Worm (Caenorhabditis elegans) whole organism, L3 larva: ENCODE data around the gene tap-1.

Experiments used
- R02D3.7 ChIP-seq: fragments of 150-350 bp; optimal IDR thresholded peaks from 2 replicates; lab custom pipeline; 2014; ENCODE audit warnings: missing biosample characterization, missing genetic modification characterization
- ZK546.5 ChIP-seq: sonication (generic microtip); optimal IDR thresholded peaks from 2 replicates; lab custom pipeline; 2017; ENCODE audit warnings: missing biosample characterization, missing genetic modification characterization
- aly-2 ChIP-seq: fragments of 150-350 bp; optimal IDR thresholded peaks from 2 replicates; lab custom pipeline; 2014; ENCODE audit warnings: missing biosample characterization, missing genetic modification characterization
- ama-1 ChIP-seq: fragments of 150-350 bp; optimal IDR thresholded peaks from 2 replicates; lab custom pipeline; 2018
- ceh-16 ChIP-seq: sonication (generic microtip); optimal IDR thresholded peaks from 2 replicates; lab custom pipeline; 2017; ENCODE audit warnings: missing biosample characterization, missing genetic modification characterization
- ceh-28 ChIP-seq: fragments of 150-350 bp; optimal IDR thresholded peaks from 2 replicates; lab custom pipeline; 2014; ENCODE audit warnings: missing biosample characterization, missing genetic modification reagents, missing genetic modification characterization
- ceh-82 ChIP-seq: fragments of 150-350 bp; optimal IDR thresholded peaks from 2 replicates; lab custom pipeline; 2014; ENCODE audit warnings: missing biosample characterization, missing genetic modification characterization
- ceh-9 ChIP-seq: sonication (generic microtip); optimal IDR thresholded peaks from 2 replicates; lab custom pipeline; 2018; ENCODE audit warnings: missing biosample characterization, missing genetic modification characterization
- daf-12 ChIP-seq: fragments of 150-350 bp; optimal IDR thresholded peaks from 2 replicates; lab custom pipeline; 2014; ENCODE audit warnings: missing biosample characterization, missing genetic modification reagents, missing genetic modification characterization
- egl-27 ChIP-seq: sonication (generic microtip); optimal IDR thresholded peaks from 4 replicates; lab custom pipeline; 2017; ENCODE audit warnings: missing biosample characterization, missing genetic modification reagents, missing genetic modification characterization
- egl-5 ChIP-seq: fragments of 150-350 bp; optimal IDR thresholded peaks from 2 replicates; lab custom pipeline; 2017; ENCODE audit warnings: missing biosample characterization, missing genetic modification reagents, missing genetic modification characterization, inconsistent platforms
- elt-1 ChIP-seq: fragments of 150-350 bp; optimal IDR thresholded peaks from 2 replicates; lab custom pipeline; 2014; ENCODE audit warnings: missing biosample characterization, missing genetic modification characterization
- elt-2 ChIP-seq: sonication (generic microtip); optimal IDR thresholded peaks from 2 replicates; lab custom pipeline; 2016; ENCODE audit warnings: missing genetic modification reagents, mild to moderate bottlenecking, missing genetic modification characterization, missing compliant biosample characterization
- elt-3 ChIP-seq, 3 experiments: fragments of 150-350 bp in 1 of 3; sonication (generic microtip) in 2 of 3; optimal IDR thresholded peaks; 2 replicates in 2 of 3; 4 replicates in 1 of 3; lab custom pipeline; 2014 to 2017; ENCODE audit warnings: missing biosample characterization in 3 of 3, missing genetic modification characterization in 3 of 3
- eor-1 ChIP-seq, 2 experiments: fragments of 150-350 bp; optimal IDR thresholded peaks; 2 replicates each; lab custom pipeline; 2014 to 2018; ENCODE audit warnings: missing biosample characterization in 2 of 2, missing genetic modification characterization in 2 of 2
- fkh-10 ChIP-seq: sonication (generic microtip); optimal IDR thresholded peaks from 2 replicates; lab custom pipeline; 2017; ENCODE audit warnings: missing biosample characterization, missing genetic modification reagents, missing genetic modification characterization
- fkh-2 ChIP-seq: fragments of 150-350 bp; optimal IDR thresholded peaks from 2 replicates; lab custom pipeline; 2014; ENCODE audit warnings: missing biosample characterization, missing genetic modification reagents, missing genetic modification characterization
- fos-1 ChIP-seq: fragments of 150-350 bp; optimal IDR thresholded peaks from 2 replicates; lab custom pipeline; 2014; ENCODE audit warnings: missing biosample characterization, missing genetic modification characterization
- hmg-11 ChIP-seq: sonication (generic microtip); optimal IDR thresholded peaks from 2 replicates; lab custom pipeline; 2016; ENCODE audit warnings: missing genetic modification characterization, missing compliant biosample characterization
- jun-1 ChIP-seq: fragments of 150-350 bp; optimal IDR thresholded peaks from 2 replicates; lab custom pipeline; 2014; ENCODE audit warnings: missing biosample characterization, missing genetic modification reagents, missing genetic modification characterization
- lin-15B ChIP-seq: fragments of 150-350 bp; optimal IDR thresholded peaks from 2 replicates; lab custom pipeline; 2014; ENCODE audit warnings: missing biosample characterization, missing genetic modification characterization
- lin-39 ChIP-seq: fragments of 150-350 bp; optimal IDR thresholded peaks from 2 replicates; lab custom pipeline; 2018; ENCODE audit warnings: missing biosample characterization, missing genetic modification reagents, missing genetic modification characterization
- lsy-12 ChIP-seq: sonication (generic microtip); optimal IDR thresholded peaks from 2 replicates; lab custom pipeline; 2016; ENCODE audit warnings: mild to moderate bottlenecking, missing genetic modification characterization, missing compliant biosample characterization
- mdl-1 ChIP-seq: fragments of 150-350 bp; optimal IDR thresholded peaks from 2 replicates; lab custom pipeline; 2014; ENCODE audit warnings: missing biosample characterization, missing genetic modification characterization
- mml-1 ChIP-seq: fragments of 150-350 bp; sonication (generic microtip); optimal IDR thresholded peaks from 3 replicates; lab custom pipeline; 2014; ENCODE audit warnings: missing biosample characterization, missing genetic modification characterization
- nfya-1 ChIP-seq: sonication (generic microtip); optimal IDR thresholded peaks from 2 replicates; lab custom pipeline; 2017; ENCODE audit warnings: missing genetic modification characterization, mild to moderate bottlenecking, missing compliant biosample characterization, antibody characterized with exemption, moderate library complexity; ENCODE audit not compliant: insufficient read depth
- nhr-11 ChIP-seq: fragments of 150-350 bp; optimal IDR thresholded peaks from 2 replicates; lab custom pipeline; 2014; ENCODE audit warnings: missing biosample characterization, missing genetic modification characterization
- nhr-12 ChIP-seq: fragments of 150-350 bp; optimal IDR thresholded peaks from 2 replicates; lab custom pipeline; 2014; ENCODE audit warnings: missing biosample characterization, missing genetic modification characterization
- nhr-23 ChIP-seq: fragments of 150-350 bp; optimal IDR thresholded peaks from 2 replicates; lab custom pipeline; 2014; ENCODE audit warnings: missing biosample characterization, missing genetic modification reagents, missing genetic modification characterization
- nhr-237 ChIP-seq: fragments of 150-350 bp; optimal IDR thresholded peaks from 2 replicates; lab custom pipeline; 2014; ENCODE audit warnings: missing biosample characterization, missing genetic modification characterization
- nhr-25 ChIP-seq: sonication (generic microtip); optimal IDR thresholded peaks from 2 replicates; lab custom pipeline; 2017; ENCODE audit warnings: missing biosample characterization, missing genetic modification characterization
- nhr-28 ChIP-seq: fragments of 150-350 bp; optimal IDR thresholded peaks from 2 replicates; lab custom pipeline; 2014; ENCODE audit warnings: missing biosample characterization, missing genetic modification characterization
- nhr-43 ChIP-seq: sonication (generic microtip); optimal IDR thresholded peaks from 2 replicates; lab custom pipeline; 2016; ENCODE audit warnings: mild to moderate bottlenecking, missing genetic modification characterization, missing compliant biosample characterization; ENCODE audit not compliant: poor library complexity, severe bottlenecking
- nhr-67 ChIP-seq: fragments of 150-350 bp; optimal IDR thresholded peaks from 2 replicates; lab custom pipeline; 2014; ENCODE audit warnings: missing biosample characterization, missing genetic modification characterization
- nhr-76 ChIP-seq: fragments of 150-350 bp; sonication (generic microtip); optimal IDR thresholded peaks from 5 replicates; lab custom pipeline; 2014; ENCODE audit warnings: missing biosample characterization, missing genetic modification characterization
- nhr-77 ChIP-seq: fragments of 150-350 bp; optimal IDR thresholded peaks from 2 replicates; lab custom pipeline; 2014; ENCODE audit warnings: missing biosample characterization, missing genetic modification characterization
- pha-4 ChIP-seq: fragments of 150-350 bp; optimal IDR thresholded peaks from 2 replicates; lab custom pipeline; 2014; ENCODE audit warnings: missing biosample characterization, missing genetic modification reagents, missing genetic modification characterization
- pqm-1 ChIP-seq: fragments of 150-350 bp; optimal IDR thresholded peaks from 2 replicates; lab custom pipeline; 2017; ENCODE audit warnings: missing biosample characterization, missing genetic modification characterization, inconsistent platforms
- sea-2 ChIP-seq: fragments of 150-350 bp; sonication (generic microtip); optimal IDR thresholded peaks from 4 replicates; lab custom pipeline; 2014; ENCODE audit warnings: missing biosample characterization, missing genetic modification reagents, missing genetic modification characterization
- skn-1 ChIP-seq: fragments of 150-350 bp; optimal IDR thresholded peaks from 2 replicates; lab custom pipeline; 2014; ENCODE audit warnings: missing biosample characterization, missing genetic modification characterization
- snpc-4 ChIP-seq: fragments of 150-350 bp; optimal IDR thresholded peaks from 2 replicates; lab custom pipeline; 2014; ENCODE audit warnings: missing biosample characterization, missing genetic modification characterization
- tbx-2 ChIP-seq: sonication (generic microtip); optimal IDR thresholded peaks from 2 replicates; lab custom pipeline; 2016; ENCODE audit warnings: mild to moderate bottlenecking, missing genetic modification characterization, missing compliant biosample characterization
- unc-39 ChIP-seq: sonication (generic microtip); optimal IDR thresholded peaks from 4 replicates; lab custom pipeline; 2017; ENCODE audit warnings: missing biosample characterization, missing genetic modification characterization
- unc-62 ChIP-seq: fragments of 150-350 bp; sonication (generic microtip); optimal IDR thresholded peaks from 4 replicates; lab custom pipeline; 2014; ENCODE audit warnings: missing biosample characterization, missing genetic modification reagents, missing genetic modification characterization
- zag-1 ChIP-seq: fragments of 150-350 bp; optimal IDR thresholded peaks from 2 replicates; lab custom pipeline; 2014; ENCODE audit warnings: missing biosample characterization, missing genetic modification characterization
- ztf-11 ChIP-seq: fragments of 150-350 bp; optimal IDR thresholded peaks from 2 replicates; lab custom pipeline; 2014; ENCODE audit warnings: missing biosample characterization, missing genetic modification characterization
- ztf-4 ChIP-seq: fragments of 150-350 bp; optimal IDR thresholded peaks from 2 replicates; lab custom pipeline; 2014; ENCODE audit warnings: missing biosample characterization, missing genetic modification characterization

tap-1 gene

ce11 chrX:14559084-14559483, 30.3 kb upstream of the tap-1 start:
- TF ChIP-seq fkh-10 (GFP tag; lab: Kevin White, UChicago) (no peak), nfya-1 (tag; lab: Kevin White, UChicago) (no peak), nhr-12 (no peak)
- TF ChIP-seq, all 47 proteins: peak for 0

ce11 chrX:14559519-14560296, 29.7 kb upstream of the tap-1 start:
- TF ChIP-seq aly-2, result no peak
- no peak for TF ChIP-seq snpc-4
- TF ChIP-seq lin-39 (tag; lab: Kevin White, UChicago), result peak; percentile 27
- TF ChIP-seq pha-4 (tag; lab: Kevin White, UChicago), result peak; percentile 84
- no peak for TF ChIP-seq nhr-12

DNA sequence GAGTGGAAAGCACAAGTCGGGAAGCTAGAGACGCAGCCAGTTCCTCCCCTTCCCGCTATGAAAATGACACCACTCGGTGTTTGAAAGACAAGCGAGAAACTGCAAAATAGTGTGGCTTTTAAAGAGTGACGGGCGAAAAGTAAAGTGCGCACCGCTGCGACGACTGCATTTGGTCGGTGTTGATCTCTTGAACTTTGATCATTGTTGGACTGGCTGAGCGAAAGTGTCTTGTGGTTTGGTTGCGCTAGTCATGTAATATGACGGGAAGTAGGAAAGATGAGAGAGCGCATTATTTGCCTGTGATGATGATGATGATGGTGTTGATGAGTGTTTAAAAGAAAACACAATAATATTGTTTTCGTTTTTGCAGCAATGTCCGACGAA, 29.1 kb upstream of the tap-1 start:
- TF ChIP-seq fos-1 (tag; lab: Kevin White, UChicago), result peak; percentile 87
- TF ChIP-seq elt-3 (tag; optimal IDR thresholded peaks at IDR 0.05; lab: Kevin White, UChicago), result peak in 2 of 3 experiments; percentile 6 to 53
- no peak for TF ChIP-seq ZK546.5 (tag; lab: Kevin White, UChicago)
- peak; percentile 95 for TF ChIP-seq nhr-43
- no peak for TF ChIP-seq nhr-12
- peak; percentile 89 for TF ChIP-seq mdl-1 (tag; lab: Kevin White, UChicago)
- no peak for TF ChIP-seq ceh-16 (tag; lab: Kevin White, UChicago)
- TF ChIP-seq unc-39 (tag; lab: Kevin White, UChicago), result no peak
- TF ChIP-seq ceh-28, result peak; percentile 82
- TF ChIP-seq nfya-1 (tag; lab: Kevin White, UChicago), result peak; percentile 84
- TF ChIP-seq egl-27 (tag; lab: Kevin White, UChicago), result peak; percentile 59
- TF ChIP-seq aly-2, result no peak
- no peak for TF ChIP-seq mml-1 (tag; lab: Kevin White, UChicago)
- TF ChIP-seq egl-5 (tag; lab: Kevin White, UChicago), result peak; percentile 70
- no peak for TF ChIP-seq ztf-4 (tag; lab: Kevin White, UChicago)
- no peak for TF ChIP-seq fkh-2 (tag; lab: Kevin White, UChicago)
- TF ChIP-seq nhr-25 (tag; lab: Kevin White, UChicago), result peak; percentile 89
- no peak for TF ChIP-seq nhr-67 (tag; lab: Kevin White, UChicago)
- no peak for TF ChIP-seq ceh-9 (tag; lab: Kevin White, UChicago)
- peak; percentile 84 for TF ChIP-seq tbx-2 (tag; lab: Kevin White, UChicago)
- TF ChIP-seq nhr-237 (tag; lab: Kevin White, UChicago), result no peak
- peak; percentile 94 for TF ChIP-seq elt-2 (tag; lab: Kevin White, UChicago)
- peak; percentile 43 for TF ChIP-seq R02D3.7 (tag; lab: Kevin White, UChicago)
- peak; percentile 10 for TF ChIP-seq lsy-12 (tag; lab: Kevin White, UChicago)
- TF ChIP-seq pqm-1 (tag; lab: Kevin White, UChicago), result peak; percentile 85
- no peak for TF ChIP-seq daf-12 (tag; lab: Kevin White, UChicago)
- TF ChIP-seq nhr-76 (tag; lab: Kevin White, UChicago), result peak; percentile 66
- TF ChIP-seq ceh-82 (tag; lab: Kevin White, UChicago), result peak; percentile 36
- TF ChIP-seq zag-1 (tag; lab: Kevin White, UChicago), result peak; percentile 59
- peak; percentile 12 for TF ChIP-seq sea-2 (GFP tag; lab: Kevin White, UChicago)
- TF ChIP-seq elt-1 (tag; lab: Kevin White, UChicago), result peak; percentile 54
- peak; percentile 87 for TF ChIP-seq nhr-77 (tag; lab: Kevin White, UChicago)
- TF ChIP-seq nhr-23 (tag; lab: Kevin White, UChicago), result peak; percentile 94
- TF ChIP-seq snpc-4, result peak; percentile 63
- peak; percentile 99 for TF ChIP-seq pha-4 (tag; lab: Kevin White, UChicago)
- TF ChIP-seq ama-1 (lab: Kevin White, UChicago), result no peak
- peak; percentile 74 for TF ChIP-seq skn-1 (tag; lab: Kevin White, UChicago)
- no peak for TF ChIP-seq nhr-11
- TF ChIP-seq ztf-11 (tag; lab: Kevin White, UChicago), result no peak
- peak; percentile 97 for TF ChIP-seq jun-1 (tag; lab: Kevin White, UChicago)
- TF ChIP-seq nhr-28, result no peak
- TF ChIP-seq hmg-11, result peak; percentile 35
- peak; percentile 46 for TF ChIP-seq fkh-10 (GFP tag; lab: Kevin White, UChicago)
- TF ChIP-seq unc-62 (GFP tag; lab: Kevin White, UChicago), result peak; percentile 97
- TF ChIP-seq eor-1 (tag; optimal IDR thresholded peaks at IDR 0.05; lab: Kevin White, UChicago), result no peak
- peak; percentile 92 for TF ChIP-seq lin-39 (tag; lab: Kevin White, UChicago)
- TF ChIP-seq lin-15B (tag; lab: Kevin White, UChicago), result peak; percentile 51
